Fruit fly (Drosophila melanogaster) whole organism, prepupa: ENCODE measurements around the gene Inx6.
A peak's percentile ranks its signal among the peaks of the same experiment; 100 is the strongest.

Source experiments
- CG10631 ChIP-seq: fragments of 200-800 bp; sonication (Bioruptor generic); optimal IDR thresholded peaks from 2 replicates; lab custom pipeline; 2016; ENCODE audit warnings: missing biosample characterization, missing genetic modification characterization
- CG10669 ChIP-seq: fragments of 200-800 bp; sonication (Bioruptor generic); optimal IDR thresholded peaks from 3 replicates; lab custom pipeline; 2018; ENCODE audit warnings: missing biosample characterization, mild to moderate bottlenecking, missing genetic modification characterization, moderate library complexity
- CG11294 ChIP-seq: fragments of 200-800 bp; sonication (Bioruptor generic); IDR thresholded peaks from 2 replicates; pipeline ENCODE4 v1.3.6; 2022; ENCODE audit warnings: missing biosample characterization, missing genetic modification characterization
- CG11762 ChIP-seq: fragments of 200-800 bp; sonication (Bioruptor generic); optimal IDR thresholded peaks from 3 replicates; lab custom pipeline; 2016; ENCODE audit warnings: missing biosample characterization, missing genetic modification characterization; ENCODE audit not compliant: insufficient read depth
- CG11902 ChIP-seq: fragments of 200-800 bp; sonication (Bioruptor generic); optimal IDR thresholded peaks from 3 replicates; lab custom pipeline; 2016; ENCODE audit warnings: missing biosample characterization, missing genetic modification characterization
- CG15336 ChIP-seq: fragments of 200-800 bp; sonication (Bioruptor generic); IDR thresholded peaks from 2 replicates; pipeline ENCODE4 v1.3.6; 2022; ENCODE audit warnings: missing biosample characterization, missing genetic modification characterization
- CG1621 ChIP-seq: fragments of 200-800 bp; sonication (Bioruptor generic); optimal IDR thresholded peaks from 3 replicates; lab custom pipeline; 2018; ENCODE audit warnings: missing biosample characterization, mild to moderate bottlenecking, missing genetic modification characterization
- CG16779 ChIP-seq: fragments of 200-800 bp; sonication (Bioruptor generic); optimal IDR thresholded peaks from 3 replicates; lab custom pipeline; 2017; ENCODE audit warnings: missing biosample characterization, mild to moderate bottlenecking, missing genetic modification characterization
- CG3032 ChIP-seq: fragments of 200-800 bp; optimal IDR thresholded peaks from 2 replicates; lab custom pipeline; 2019; ENCODE audit warnings: missing biosample characterization, mild to moderate bottlenecking, missing genetic modification characterization, moderate library complexity
- CG32006 ChIP-seq: fragments of 200-800 bp; sonication (Bioruptor generic); optimal IDR thresholded peaks from 3 replicates; lab custom pipeline; 2017; ENCODE audit warnings: missing biosample characterization, mild to moderate bottlenecking, missing genetic modification characterization
- CG34406 ChIP-seq: fragments of 200-800 bp; sonication (Bioruptor generic); optimal IDR thresholded peaks from 3 replicates; lab custom pipeline; 2016; ENCODE audit warnings: missing biosample characterization, missing genetic modification characterization
- CG6276 ChIP-seq: fragments of 200-800 bp; sonication (Bioruptor generic); optimal IDR thresholded peaks from 2 replicates; lab custom pipeline; 2017; ENCODE audit warnings: missing biosample characterization, mild to moderate bottlenecking, missing genetic modification characterization
- CG6792 ChIP-seq: fragments of 200-800 bp; sonication (Bioruptor generic); optimal IDR thresholded peaks from 3 replicates; lab custom pipeline; 2016; ENCODE audit warnings: missing biosample characterization, missing genetic modification characterization
- CG6808 ChIP-seq: fragments of 200-800 bp; sonication (Bioruptor generic); optimal IDR thresholded peaks from 3 replicates; lab custom pipeline; 2017; ENCODE audit warnings: missing biosample characterization, missing genetic modification characterization, mild to moderate bottlenecking, moderate library complexity, missing genetic modification reagents
- CG8119 ChIP-seq: fragments of 200-800 bp; sonication (Bioruptor generic); IDR thresholded peaks from 3 replicates; pipeline ENCODE4 v1.3.6; 2022; ENCODE audit warnings: missing biosample characterization, missing genetic modification characterization
- CG8632 ChIP-seq: fragments of 200-800 bp; sonication (Bioruptor generic); optimal IDR thresholded peaks from 3 replicates; lab custom pipeline; 2016; ENCODE audit warnings: missing biosample characterization, missing genetic modification characterization
- CG9139 ChIP-seq: fragments of 200-800 bp; sonication (Bioruptor generic); optimal IDR thresholded peaks from 3 replicates; lab custom pipeline; 2017; ENCODE audit warnings: missing biosample characterization, mild to moderate bottlenecking, missing genetic modification characterization
- Eip75B ChIP-seq: fragments of 200-800 bp; sonication (Bioruptor generic); optimal IDR thresholded peaks from 3 replicates; lab custom pipeline; 2016; ENCODE audit warnings: missing biosample characterization, missing genetic modification characterization
- Eip93F ChIP-seq: fragments of 200-800 bp; sonication (Bioruptor generic); optimal IDR thresholded peaks from 2 replicates; lab custom pipeline; 2016; ENCODE audit warnings: missing biosample characterization, mild to moderate bottlenecking, missing genetic modification characterization
- Ets21C ChIP-seq: fragments of 200-800 bp; sonication (Bioruptor generic); optimal IDR thresholded peaks from 3 replicates; lab custom pipeline; 2016; ENCODE audit warnings: missing biosample characterization, missing genetic modification characterization
- Ets96B ChIP-seq: fragments of 200-800 bp; optimal IDR thresholded peaks from 2 replicates; lab custom pipeline; 2019; ENCODE audit warnings: missing biosample characterization, mild to moderate bottlenecking, missing genetic modification characterization, moderate library complexity
- Lpt ChIP-seq: fragments of 200-800 bp; sonication (Bioruptor generic); optimal IDR thresholded peaks from 3 replicates; lab custom pipeline; 2016; ENCODE audit warnings: missing biosample characterization, missing genetic modification characterization
- Met ChIP-seq: fragments of 200-800 bp; sonication (Bioruptor generic); optimal IDR thresholded peaks from 3 replicates; lab custom pipeline; 2016; ENCODE audit warnings: missing biosample characterization, missing genetic modification characterization
- OdsH ChIP-seq: fragments of 200-800 bp; sonication (Bioruptor generic); optimal IDR thresholded peaks from 3 replicates; lab custom pipeline; 2016; ENCODE audit warnings: missing biosample characterization, missing genetic modification characterization
- Smox ChIP-seq: fragments of 200-800 bp; sonication (Bioruptor generic); optimal IDR thresholded peaks from 3 replicates; lab custom pipeline; 2016; ENCODE audit warnings: missing biosample characterization, missing genetic modification characterization
- Sox102F ChIP-seq: fragments of 200-800 bp; sonication (Bioruptor generic); optimal IDR thresholded peaks from 2 replicates; lab custom pipeline; 2016; ENCODE audit warnings: missing biosample characterization, mild to moderate bottlenecking, missing genetic modification characterization
- Sox15 ChIP-seq: fragments of 200-800 bp; sonication (Bioruptor generic); optimal IDR thresholded peaks from 3 replicates; lab custom pipeline; 2016; ENCODE audit warnings: missing biosample characterization, missing genetic modification characterization
- achi ChIP-seq: fragments of 200-800 bp; sonication (Bioruptor generic); optimal IDR thresholded peaks from 3 replicates; lab custom pipeline; 2016; ENCODE audit warnings: missing biosample characterization, missing genetic modification characterization
- acj6 ChIP-seq: fragments of 200-800 bp; sonication (Bioruptor generic); optimal IDR thresholded peaks from 3 replicates; lab custom pipeline; 2016; ENCODE audit warnings: missing biosample characterization, missing genetic modification characterization
- cyc ChIP-seq: fragments of 200-800 bp; sonication (Bioruptor generic); optimal IDR thresholded peaks from 3 replicates; lab custom pipeline; 2016; ENCODE audit warnings: missing biosample characterization, missing genetic modification characterization
- dac ChIP-seq: fragments of 200-800 bp; sonication (Bioruptor generic); optimal IDR thresholded peaks from 2 replicates; lab custom pipeline; 2017; ENCODE audit warnings: missing biosample characterization, mild to moderate bottlenecking, missing genetic modification characterization
- dsx ChIP-seq: fragments of 200-800 bp; optimal IDR thresholded peaks from 3 replicates; lab custom pipeline; 2019; ENCODE audit warnings: missing biosample characterization, mild to moderate bottlenecking, missing genetic modification characterization, moderate library complexity; ENCODE audit not compliant: poor library complexity, severe bottlenecking
- eg ChIP-seq: fragments of 200-800 bp; sonication (Bioruptor generic); IDR thresholded peaks from 3 replicates; pipeline ENCODE4 v1.3.6; 2022; ENCODE audit warnings: missing biosample characterization, missing genetic modification characterization
- esn ChIP-seq: fragments of 200-800 bp; sonication (Bioruptor generic); optimal IDR thresholded peaks from 2 replicates; lab custom pipeline; 2016; ENCODE audit warnings: missing biosample characterization, mild to moderate bottlenecking, missing genetic modification characterization, moderate library complexity
- fd59A ChIP-seq: fragments of 200-800 bp; sonication (Bioruptor generic); optimal IDR thresholded peaks from 2 replicates; lab custom pipeline; 2017; ENCODE audit warnings: missing biosample characterization, mild to moderate bottlenecking, missing genetic modification characterization, missing genetic modification reagents
- lz ChIP-seq: fragments of 200-800 bp; sonication (Bioruptor generic); optimal IDR thresholded peaks from 3 replicates; lab custom pipeline; 2016; ENCODE audit warnings: missing biosample characterization, missing genetic modification characterization
- net ChIP-seq: fragments of 200-800 bp; sonication (Bioruptor generic); optimal IDR thresholded peaks from 3 replicates; lab custom pipeline; 2016; ENCODE audit warnings: missing biosample characterization, missing genetic modification characterization
- spab ChIP-seq: fragments of 200-800 bp; sonication (Bioruptor generic); optimal IDR thresholded peaks from 2 replicates; lab custom pipeline; 2017; ENCODE audit warnings: missing biosample characterization, mild to moderate bottlenecking, missing genetic modification characterization, missing genetic modification reagents
- ss ChIP-seq, 2 experiments: fragments of 200-800 bp; sonication (Bioruptor generic); optimal IDR thresholded peaks; 2 replicates in 1 of 2; 3 replicates in 1 of 2; lab custom pipeline; 2017 to 2018; ENCODE audit warnings: mild to moderate bottlenecking in 2 of 2, missing biosample characterization in 2 of 2, missing genetic modification characterization in 2 of 2, moderate library complexity in 1 of 2
- topi ChIP-seq: fragments of 200-800 bp; sonication (Bioruptor generic); optimal IDR thresholded peaks from 3 replicates; lab custom pipeline; 2016; ENCODE audit warnings: missing biosample characterization, missing genetic modification characterization
- vri ChIP-seq: fragments of 200-800 bp; sonication (Bioruptor generic); optimal IDR thresholded peaks from 3 replicates; lab custom pipeline; 2016; ENCODE audit warnings: missing biosample characterization, mild to moderate bottlenecking, missing genetic modification characterization

The Inx6 gene

DNA sequence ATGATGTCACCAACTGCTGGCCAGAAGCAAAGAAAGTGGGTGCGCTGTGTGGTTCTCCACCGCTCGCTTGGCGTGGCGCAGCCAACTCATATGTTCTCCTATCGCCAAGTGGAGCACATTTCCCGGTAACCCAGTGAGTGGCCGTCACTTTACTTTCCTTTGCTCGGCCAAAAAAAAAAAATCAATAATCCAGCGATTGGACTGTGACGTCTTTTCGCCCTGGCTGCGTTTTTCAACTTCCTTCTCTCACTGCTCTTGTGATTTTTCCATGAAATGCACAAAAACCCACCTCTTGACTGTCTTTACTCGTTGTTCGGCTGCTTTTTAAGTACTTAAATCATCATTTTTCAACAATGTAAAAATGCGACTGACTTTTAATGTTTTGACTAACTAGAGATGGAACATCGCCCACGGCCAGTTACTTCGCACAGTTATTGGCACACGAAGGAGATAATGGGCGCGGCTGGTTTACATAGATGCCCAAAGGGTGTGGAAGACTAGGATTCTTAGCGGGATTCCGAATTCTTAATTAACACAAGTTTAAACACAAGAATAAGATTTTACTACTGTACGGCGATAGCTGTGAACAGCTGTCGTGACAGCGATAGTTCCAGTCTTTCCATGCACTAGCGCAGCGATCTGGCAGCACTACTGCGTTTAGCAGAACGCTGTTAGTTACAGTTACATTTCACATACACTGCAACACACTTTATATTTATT, 33.6 kb downstream of the Inx6 start, which contains the start of gene sw (continued):
- TF ChIP-seq Ets21C (GFP tag; lab: Kevin White, UChicago), result peak; percentile 38
- TF ChIP-seq CG11902, result peak; percentile 22
- TF ChIP-seq CG1621, result peak; percentile 56
- no peak for TF ChIP-seq spab (GFP tag; lab: Kevin White, UChicago)
- TF ChIP-seq CG10631 (GFP tag; lab: Kevin White, UChicago), result peak; percentile 46
- TF ChIP-seq dac (GFP tag; lab: Kevin White, UChicago), result peak; percentile 12
- TF ChIP-seq CG8632 (GFP tag; lab: Kevin White, UChicago), result no peak
- TF ChIP-seq dsx (GFP tag; lab: Kevin White, UChicago), result peak; percentile 66
- no peak for TF ChIP-seq CG11294 (GFP tag; lab: Robert Waterston, UW)
- peak; percentile 50 for TF ChIP-seq achi (GFP tag; lab: Kevin White, UChicago)
- TF ChIP-seq fd59A, result no peak
- peak; percentile 27 for TF ChIP-seq CG10669 (GFP tag; lab: Kevin White, UChicago)
- TF ChIP-seq lz (GFP tag; lab: Kevin White, UChicago), result peak; percentile 66
- TF ChIP-seq CG6808, result peak; percentile 31
- peak in 1 of 2 experiments; percentile 10 for TF ChIP-seq ss (GFP tag; optimal IDR thresholded peaks at IDR 0.05; lab: Kevin White, UChicago)
- TF ChIP-seq Sox102F, result peak; percentile 53
- TF ChIP-seq cyc (GFP tag; lab: Kevin White, UChicago), result peak; percentile 56
- TF ChIP-seq CG11762, result no peak
- TF ChIP-seq CG3032, result peak; percentile 63
- no peak for TF ChIP-seq Eip93F
- TF ChIP-seq OdsH (GFP tag; lab: Kevin White, UChicago), result peak; percentile 37
- TF ChIP-seq Sox15 (GFP tag; lab: Kevin White, UChicago), result peak; percentile 41
- TF ChIP-seq Ets96B (tag; lab: Kevin White, UChicago), result peak; percentile 23
- TF ChIP-seq Met (GFP tag; lab: Kevin White, UChicago), result peak; percentile 44
- peak; percentile 32 for TF ChIP-seq Eip75B (GFP tag; lab: Kevin White, UChicago)
- no peak for TF ChIP-seq CG9139 (GFP tag; lab: Kevin White, UChicago)
- TF ChIP-seq CG8119 (GFP tag; lab: Robert Waterston, UW), result no peak
- TF ChIP-seq CG32006 (GFP tag; lab: Kevin White, UChicago), result peak; percentile 56
- TF ChIP-seq Smox, result peak; percentile 12
- TF ChIP-seq topi (GFP tag; lab: Kevin White, UChicago), result peak; percentile 41
- no peak for TF ChIP-seq Lpt (GFP tag; lab: Kevin White, UChicago)
- peak; percentile 63 for TF ChIP-seq eg
- TF ChIP-seq CG34406 (GFP tag; lab: Kevin White, UChicago), result peak; percentile 39
- TF ChIP-seq esn (GFP tag; lab: Kevin White, UChicago), result peak; percentile 58
- no peak for TF ChIP-seq vri (GFP tag; lab: Kevin White, UChicago)
- peak; percentile 27 for TF ChIP-seq CG6792 (GFP tag; lab: Kevin White, UChicago)
- no peak for TF ChIP-seq CG16779 (tag; lab: Kevin White, UChicago)
- TF ChIP-seq net (GFP tag; lab: Kevin White, UChicago), result no peak
- no peak for TF ChIP-seq CG6276 (GFP tag; lab: Kevin White, UChicago)
- TF ChIP-seq acj6 (GFP tag; lab: Kevin White, UChicago), result peak; percentile 28
- no peak for TF ChIP-seq CG15336
